Fruit fly (Drosophila melanogaster) Kc167 (cell line): ENCODE results near the gene Gad1.

ENCODE experiments used
- Myc ChIP-seq: fragments of >200 bp; optimal IDR thresholded peaks from 2 replicates; lab custom pipeline; 2017; ENCODE audit warnings: missing external identifiers
- Sin3A ChIP-seq: fragments of >200 bp; optimal IDR thresholded peaks from 2 replicates; lab custom pipeline; 2018; ENCODE audit warnings: missing external identifiers
- h ChIP-seq: fragments of >200 bp; optimal IDR thresholded peaks from 3 replicates; lab custom pipeline; 2018; ENCODE audit warnings: missing external identifiers
- insv ChIP-seq: fragments of >200 bp; optimal IDR thresholded peaks from 3 replicates; lab custom pipeline; 2018; ENCODE audit warnings: missing external identifiers
- psq ChIP-seq: fragments of >200 bp; optimal IDR thresholded peaks from 2 replicates; lab custom pipeline; 2017; ENCODE audit warnings: missing external identifiers
- ttk ChIP-seq: sonication (Bioruptor generic); optimal IDR thresholded peaks from 2 replicates; lab custom pipeline; 2017; ENCODE audit warnings: missing external identifiers

Gad1 gene

DNA sequence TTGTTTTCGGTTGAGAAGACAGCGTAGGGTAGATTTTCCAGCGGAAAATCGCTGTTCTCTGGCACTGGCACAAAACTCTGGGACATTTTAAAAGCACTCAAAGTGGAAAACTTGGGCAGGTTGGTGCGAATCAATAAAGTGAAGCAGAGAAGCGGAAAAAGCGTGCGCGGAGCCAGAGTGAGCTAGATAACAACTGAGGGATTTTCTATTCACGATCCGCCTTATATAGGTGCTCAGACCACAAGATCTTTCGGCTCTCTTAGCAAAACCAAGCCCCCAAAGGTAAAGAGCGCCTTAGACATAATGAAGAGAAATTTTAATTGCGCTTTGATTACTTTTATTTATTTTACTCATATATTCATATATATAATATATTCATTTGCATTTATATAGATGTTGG, 14.8 kb downstream of the Gad1 start, which contains the start of gene Faa:
TSS of gene Faa (minus strand) at position 200 of the 400 bp plus-strand sequence.
- TF ChIP-seq psq, result no peak
- no peak for TF ChIP-seq h (lab: Kevin White, UChicago)
- TF ChIP-seq Sin3A (lab: Kevin White, UChicago), result no peak
- no peak for TF ChIP-seq ttk (lab: Kevin White, UChicago)
- TF ChIP-seq insv, result no peak
- TF ChIP-seq Myc (lab: Kevin White, UChicago), result no peak

DNA sequence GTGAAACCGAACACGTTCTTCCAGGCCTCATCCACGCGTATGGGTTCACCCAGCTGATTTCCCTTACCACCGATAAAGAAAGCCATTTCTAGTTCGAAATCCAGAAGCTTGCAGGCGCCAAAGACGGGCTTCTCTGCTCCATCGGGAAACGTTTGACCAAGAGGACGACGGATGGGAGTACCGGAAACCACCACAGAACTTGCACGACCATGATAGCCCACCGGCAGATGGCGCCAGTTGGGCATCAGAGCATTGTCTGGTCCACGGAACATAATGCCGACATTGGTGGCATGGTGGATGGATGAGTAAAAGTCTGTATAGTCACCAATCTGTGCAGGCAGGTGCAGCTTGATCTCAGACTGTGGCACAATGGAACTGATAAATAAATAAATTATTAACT, 15.8 kb downstream of the Gad1 start:
- TF ChIP-seq Sin3A (lab: Kevin White, UChicago) (no peak), insv (no peak), Myc (lab: Kevin White, UChicago) (no peak), h (lab: Kevin White, UChicago) (no peak), psq (no peak), ttk (lab: Kevin White, UChicago) (no peak)

DNA sequence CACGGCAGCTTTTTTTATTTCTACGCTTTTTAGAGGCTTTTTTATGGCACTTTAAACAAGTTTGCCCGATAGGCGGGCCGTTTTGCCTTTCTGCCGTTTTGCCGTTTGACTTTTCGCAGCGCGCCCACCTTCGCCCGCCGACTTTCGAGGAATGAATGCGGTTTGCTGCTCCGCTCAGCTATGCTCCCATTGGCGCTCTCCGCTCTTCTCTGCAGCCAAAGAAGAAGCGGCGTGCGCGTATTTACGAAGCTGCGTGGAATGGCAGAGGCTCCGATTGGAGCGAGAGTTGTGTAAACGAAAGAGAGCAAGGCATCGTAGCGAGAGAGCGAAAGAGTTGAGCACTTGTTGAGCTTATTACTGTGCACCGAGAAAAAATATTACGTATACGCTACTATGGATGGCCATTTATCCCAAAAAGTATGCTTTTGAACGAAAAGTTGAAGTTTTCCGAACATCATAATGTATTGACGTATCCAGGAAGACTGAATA, 16.9 kb downstream of the Gad1 start, which contains the start of gene wit:
TSS of gene wit (minus strand) at position 157 of the 489 bp plus-strand sequence.
- TF ChIP-seq Myc (lab: Kevin White, UChicago) (no peak), psq (no peak), ttk (lab: Kevin White, UChicago) (no peak), h (lab: Kevin White, UChicago) (no peak), Sin3A (lab: Kevin White, UChicago) (no peak), insv (no peak)

DNA sequence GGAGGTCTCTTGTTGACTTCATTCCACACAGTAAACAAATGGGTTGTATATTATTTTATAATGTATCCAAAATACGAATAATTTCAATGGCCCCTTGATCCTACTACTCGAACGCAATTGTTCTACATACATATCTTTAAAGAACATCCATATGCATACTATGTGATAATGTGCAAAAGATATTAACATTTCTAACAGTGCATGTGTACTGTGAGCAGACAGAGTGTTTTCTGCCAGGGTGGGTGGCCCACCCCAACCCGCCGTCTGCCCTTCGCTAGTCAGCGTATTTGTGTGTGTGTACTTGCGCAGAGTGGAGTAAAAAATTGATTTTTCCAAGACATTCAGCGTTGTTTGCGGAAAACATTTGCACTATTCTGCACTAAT, 17.6 kb downstream of the Gad1 start:
- TF ChIP-seq ttk (lab: Kevin White, UChicago) (no peak), psq (no peak), h (lab: Kevin White, UChicago) (no peak), Sin3A (lab: Kevin White, UChicago) (no peak), insv (no peak)

DNA sequence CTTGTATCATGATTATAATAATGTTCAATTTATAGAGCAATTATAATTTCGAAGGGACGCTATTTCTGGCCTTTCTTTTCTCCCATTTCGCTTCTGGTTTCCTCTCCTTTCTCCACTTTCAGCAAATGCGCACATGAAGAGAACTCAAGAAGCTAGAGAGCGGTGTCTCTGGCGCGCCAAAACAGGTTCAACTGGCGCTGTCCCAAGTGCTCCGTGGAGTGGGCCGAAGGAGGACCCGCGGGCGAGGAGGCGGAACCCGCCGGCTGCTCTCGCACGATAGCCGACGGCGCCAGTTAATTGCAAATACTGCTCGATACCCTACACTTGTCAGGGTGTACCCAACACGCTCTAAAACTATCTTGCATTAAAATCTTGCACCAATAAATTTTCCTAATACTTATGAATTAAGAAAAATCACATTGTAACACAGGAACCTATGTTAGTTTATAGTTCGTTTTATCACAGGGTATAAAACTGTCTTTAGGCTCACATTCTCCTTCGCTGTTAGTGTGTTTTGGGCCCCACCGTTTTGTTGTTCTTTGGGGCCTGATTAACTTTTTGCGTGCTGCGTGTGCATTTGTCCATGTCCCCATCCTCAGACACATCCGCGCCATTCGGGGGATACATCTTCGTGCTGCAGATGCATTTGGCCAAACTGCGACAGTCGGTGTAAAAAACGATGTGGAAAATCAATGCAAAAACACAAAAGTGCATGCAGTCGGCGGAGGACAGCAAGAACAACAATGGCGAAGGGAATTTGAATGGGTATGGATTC, 18.1 kb downstream of the Gad1 start:
- TF ChIP-seq Myc (lab: Kevin White, UChicago) (no peak), ttk (lab: Kevin White, UChicago) (no peak)

DNA sequence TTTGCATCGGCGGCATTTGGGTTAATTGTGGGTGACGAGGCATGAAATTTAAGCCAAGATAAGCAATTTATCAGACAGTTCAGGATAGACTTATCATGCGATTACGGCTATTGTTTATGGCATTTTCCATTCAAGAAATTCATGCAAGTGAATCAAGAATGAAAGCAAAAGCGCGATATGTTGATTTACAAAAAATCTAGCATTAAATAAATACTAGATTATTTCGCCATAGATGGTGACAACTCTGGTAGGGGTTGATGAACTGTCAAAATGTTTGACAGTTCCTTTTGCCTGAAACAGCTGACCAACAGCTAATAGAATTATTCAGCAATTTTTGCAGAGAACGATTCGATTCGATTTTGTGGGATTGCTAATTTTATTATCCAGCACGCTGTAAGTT, 19.5 kb downstream of the Gad1 start, which contains the start of gene CG32259:
TSS of gene CG32259 (plus strand) at position 301 of the 400 bp plus-strand sequence.
- no peak for TF ChIP-seq Sin3A (lab: Kevin White, UChicago)
- no peak for TF ChIP-seq insv

DNA sequence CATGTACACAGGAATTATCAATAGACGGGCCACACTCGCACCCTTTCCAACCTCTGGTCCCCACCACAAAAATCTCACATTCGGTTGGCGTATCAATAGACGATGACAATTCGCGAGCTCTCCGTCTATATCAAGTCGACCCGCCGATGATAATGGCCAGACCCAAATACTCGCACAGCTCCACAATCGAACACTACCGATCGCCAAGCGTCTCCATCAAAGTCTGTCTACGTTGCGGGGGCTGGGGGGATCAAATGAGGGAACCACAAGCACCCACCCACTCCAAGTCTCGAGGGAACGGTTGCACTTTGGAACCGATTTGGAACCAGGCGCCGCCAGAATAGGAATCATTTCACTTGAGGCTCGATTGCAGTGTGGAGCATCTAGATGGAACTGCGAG, 20.2 kb downstream of the Gad1 start:
- TF ChIP-seq Myc (lab: Kevin White, UChicago) (no peak), Sin3A (lab: Kevin White, UChicago) (no peak), h (lab: Kevin White, UChicago) (no peak), insv (no peak)

DNA sequence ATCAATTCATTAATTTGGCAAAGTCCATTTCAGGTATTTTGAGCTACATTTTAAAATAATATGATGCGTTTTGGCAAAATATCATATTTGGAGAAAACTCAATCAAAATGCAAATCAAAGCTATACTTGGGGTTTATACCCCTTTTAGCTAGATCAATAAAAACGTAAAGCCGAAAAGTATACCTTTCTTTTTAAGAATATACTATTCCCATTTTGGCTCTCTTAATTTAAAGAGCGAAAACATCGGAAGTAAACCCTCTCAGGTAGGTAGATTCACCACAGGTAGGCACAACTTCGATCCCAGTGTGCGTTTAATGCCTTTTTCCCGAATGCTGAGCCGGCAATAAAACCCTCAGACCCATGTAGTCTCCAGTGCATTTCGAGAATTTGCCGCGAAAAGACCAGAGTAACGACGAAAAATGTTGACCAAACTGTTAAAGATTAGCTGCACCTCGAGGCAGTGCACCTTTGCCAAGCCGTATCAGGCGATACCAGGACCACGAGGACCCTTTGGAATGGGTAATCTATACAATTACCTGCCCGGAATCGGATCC, 26.5 kb downstream of the Gad1 start, which contains the start of gene dib:
TSS of gene dib (plus strand) at position 372 of the 554 bp plus-strand sequence.
- TF ChIP-seq ttk (lab: Kevin White, UChicago) (no peak), insv (no peak), h (lab: Kevin White, UChicago) (no peak), psq (no peak), Myc (lab: Kevin White, UChicago) (no peak), Sin3A (lab: Kevin White, UChicago) (no peak)

DNA sequence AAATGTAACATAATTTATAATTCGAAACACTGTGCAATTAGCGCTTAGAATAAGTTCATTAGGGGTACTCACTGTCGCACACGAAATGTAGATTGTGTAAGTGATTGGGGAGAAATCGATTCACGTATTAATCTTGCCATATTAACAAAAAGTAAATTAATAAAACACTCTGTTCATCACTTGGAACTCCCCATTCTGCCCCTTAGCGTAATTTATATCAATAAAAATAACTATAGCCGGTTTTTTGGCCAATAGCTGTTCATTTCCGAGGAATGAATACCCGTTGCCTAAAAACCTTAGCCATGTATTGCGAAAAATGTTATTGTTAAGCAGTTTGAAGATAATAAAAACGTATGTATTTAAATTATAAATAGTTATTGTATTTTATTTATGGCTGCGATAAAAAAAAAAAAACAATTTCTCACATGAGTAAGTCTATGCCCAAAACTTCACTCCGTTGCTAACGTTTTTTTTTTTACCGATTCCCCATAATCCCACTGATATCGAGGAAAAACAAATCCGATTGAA, 29.2 kb downstream of the Gad1 start, which contains the start of gene Ugt305A1:
TSS of gene Ugt305A1 (plus strand) at position 478 of the 528 bp plus-strand sequence.
- TF ChIP-seq h (lab: Kevin White, UChicago), result no peak
- no peak for TF ChIP-seq psq
- no peak for TF ChIP-seq Myc (lab: Kevin White, UChicago)
- no peak for TF ChIP-seq ttk (lab: Kevin White, UChicago)
- no peak for TF ChIP-seq Sin3A (lab: Kevin White, UChicago)
- TF ChIP-seq insv, result no peak

DNA sequence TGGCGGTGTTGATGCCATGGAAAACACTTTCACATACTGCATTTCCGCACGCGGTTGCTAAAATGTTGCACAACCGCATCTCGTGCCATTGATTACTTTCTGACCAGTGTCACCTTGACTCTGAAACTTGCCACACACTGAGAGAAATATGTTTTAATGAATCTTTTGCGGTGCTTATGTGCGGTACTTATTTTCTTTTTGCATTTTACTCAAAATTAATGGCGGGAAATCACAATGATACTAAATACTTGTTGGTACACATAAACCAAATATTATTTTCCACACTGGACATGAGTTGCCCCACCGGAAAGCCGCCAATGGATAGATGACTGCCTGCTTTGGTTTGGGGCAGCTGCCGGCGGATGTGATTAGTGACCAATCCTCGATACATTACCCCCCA, 31.7 kb downstream of the Gad1 start:
- TF ChIP-seq psq (no peak), insv (no peak), h (lab: Kevin White, UChicago) (no peak), Sin3A (lab: Kevin White, UChicago) (no peak), ttk (lab: Kevin White, UChicago) (no peak), Myc (lab: Kevin White, UChicago) (no peak)

DNA sequence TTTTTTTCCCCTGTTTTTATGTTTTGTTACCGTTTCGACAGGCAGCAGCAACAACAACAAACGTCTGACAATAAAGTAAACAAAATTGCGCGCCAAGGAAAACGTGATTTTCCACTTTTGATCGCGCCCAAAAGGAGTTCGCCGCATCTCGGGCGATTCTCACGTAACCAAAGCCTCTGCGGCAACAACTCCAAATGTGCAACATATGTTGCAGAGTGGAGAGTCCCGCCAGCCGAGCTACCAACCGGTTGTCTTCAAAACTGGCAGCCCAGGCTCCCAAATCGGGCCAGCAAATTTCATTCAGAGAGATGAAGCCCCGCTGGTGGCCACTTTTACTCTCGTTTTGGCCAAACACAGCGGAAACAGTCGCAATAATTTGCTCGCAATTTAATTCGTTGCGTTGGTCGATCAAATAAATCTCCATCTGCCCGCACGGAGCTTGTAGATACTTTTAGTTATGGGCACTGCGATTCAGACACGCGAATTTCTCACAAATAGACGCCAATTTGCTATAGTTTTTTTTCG, 33.0 kb downstream of the Gad1 start:
- no peak for TF ChIP-seq Sin3A (lab: Kevin White, UChicago)
- no peak for TF ChIP-seq h (lab: Kevin White, UChicago)
- TF ChIP-seq psq, result no peak
- TF ChIP-seq insv, result no peak
- TF ChIP-seq ttk (lab: Kevin White, UChicago), result no peak
- no peak for TF ChIP-seq Myc (lab: Kevin White, UChicago)

DNA sequence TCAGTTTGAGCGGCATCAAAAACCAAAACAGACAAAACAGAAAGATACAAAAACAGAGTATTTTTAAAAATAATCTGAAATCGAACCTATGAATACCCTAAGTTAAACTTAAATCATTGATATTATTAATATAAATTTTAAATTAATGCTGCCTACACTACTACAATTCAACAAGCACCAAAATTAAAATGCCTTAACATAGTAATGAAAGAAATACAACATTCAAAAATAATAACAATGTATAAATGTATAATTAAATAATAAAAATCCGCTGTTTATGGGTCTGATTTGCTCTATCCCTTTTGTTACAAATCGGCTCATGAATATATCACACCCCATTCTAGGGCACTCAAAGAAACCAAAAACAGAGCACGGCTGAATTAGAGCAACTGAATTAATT, 39.5 kb downstream of the Gad1 start:
- TF ChIP-seq psq (no peak), insv (no peak), Myc (lab: Kevin White, UChicago) (no peak), Sin3A (lab: Kevin White, UChicago) (no peak), h (lab: Kevin White, UChicago) (no peak), ttk (lab: Kevin White, UChicago) (no peak)
